Fruit fly (Drosophila melanogaster) whole organism, embryonic: ENCODE data around the gene CG11892.

Experiments
- Aef1 ChIP-seq: fragments of 200-800 bp; sonication (Bioruptor generic); IDR thresholded peaks from 3 replicates; pipeline ENCODE4 v1.3.6; 2022; ENCODE audit warnings: missing biosample characterization, missing genetic modification characterization
- Asciz ChIP-seq: fragments of 200-800 bp; sonication (Bioruptor generic); optimal IDR thresholded peaks from 2 replicates; lab custom pipeline; 2017; ENCODE audit warnings: missing biosample characterization, mild to moderate bottlenecking, missing genetic modification characterization, missing genetic modification reagents
- B-H1 ChIP-seq: fragments of 200-800 bp; sonication (Bioruptor generic); IDR thresholded peaks from 3 replicates; pipeline ENCODE4 v1.3.6; 2022; ENCODE audit warnings: missing biosample characterization, missing genetic modification characterization
- CG10366 ChIP-seq: fragments of 200-800 bp; sonication (Bioruptor generic); IDR thresholded peaks from 2 replicates; pipeline ENCODE4 v1.3.6; 2022; ENCODE audit warnings: missing biosample characterization, missing genetic modification characterization
- CG11504 ChIP-seq: fragments of 200-800 bp; sonication (Bioruptor generic); optimal IDR thresholded peaks from 3 replicates; lab custom pipeline; 2019; ENCODE audit warnings: missing biosample characterization, mild to moderate bottlenecking, missing genetic modification characterization, moderate library complexity
- CG1233 ChIP-seq: fragments of 200-800 bp; sonication (Bioruptor generic); optimal IDR thresholded peaks from 4 replicates; lab custom pipeline; 2018; ENCODE audit warnings: missing biosample characterization, mild to moderate bottlenecking, missing genetic modification characterization
- CG17385 ChIP-seq: fragments of 200-800 bp; sonication (Bioruptor generic); optimal IDR thresholded peaks from 3 replicates; lab custom pipeline; 2018; ENCODE audit warnings: missing biosample characterization, mild to moderate bottlenecking, missing genetic modification characterization
- CG18011 ChIP-seq: fragments of 200-800 bp; sonication (Bioruptor generic); optimal IDR thresholded peaks from 2 replicates; lab custom pipeline; 2017; ENCODE audit warnings: missing biosample characterization, missing genetic modification characterization, mild to moderate bottlenecking, moderate library complexity, missing genotype
- CG18599 ChIP-seq: fragments of 200-800 bp; sonication (Bioruptor generic); optimal IDR thresholded peaks from 3 replicates; lab custom pipeline; 2017; ENCODE audit warnings: missing biosample characterization, missing genetic modification characterization, mild to moderate bottlenecking, moderate library complexity, missing genetic modification reagents
- CG4328 ChIP-seq: fragments of 200-800 bp; sonication (Bioruptor generic); optimal IDR thresholded peaks from 3 replicates; lab custom pipeline; 2017; ENCODE audit warnings: missing biosample characterization, missing genetic modification reagents, missing genetic modification characterization
- CG43689 ChIP-seq: fragments of 200-800 bp; sonication (Bioruptor generic); IDR thresholded peaks from 2 replicates; pipeline ENCODE4 v1.3.6; 2022; ENCODE audit warnings: missing biosample characterization, missing genetic modification characterization
- CG4854 ChIP-seq: fragments of 200-800 bp; sonication (Bioruptor generic); optimal IDR thresholded peaks from 2 replicates; lab custom pipeline; 2016; ENCODE audit warnings: missing biosample characterization, missing genetic modification characterization, inconsistent platforms
- CG6683 ChIP-seq: fragments of 200-800 bp; sonication (Bioruptor generic); optimal IDR thresholded peaks from 2 replicates; lab custom pipeline; 2017; ENCODE audit warnings: missing biosample characterization, mild to moderate bottlenecking, missing genetic modification characterization, missing genetic modification reagents
- CG6765 ChIP-seq: fragments of 200-800 bp; sonication (Bioruptor generic); optimal IDR thresholded peaks from 3 replicates; lab custom pipeline; 2017; ENCODE audit warnings: missing biosample characterization, mild to moderate bottlenecking, missing genetic modification characterization
- CG7372 ChIP-seq: fragments of 200-800 bp; sonication (Bioruptor generic); IDR thresholded peaks from 2 replicates; pipeline ENCODE4 v1.3.6; 2022; ENCODE audit warnings: missing biosample characterization, missing genetic modification characterization
- CG7786 ChIP-seq: fragments of 200-800 bp; sonication (Bioruptor generic); optimal IDR thresholded peaks from 2 replicates; lab custom pipeline; 2016; ENCODE audit warnings: missing biosample characterization, missing genetic modification characterization
- CG8478 ChIP-seq: fragments of >200 bp; optimal IDR thresholded peaks from 2 replicates; lab custom pipeline; 2018
- D ChIP-seq, 2 experiments: fragments of 200-800 bp in 1 of 2; fragments of >200 bp in 1 of 2; sonication (Bioruptor generic) in 1 of 2; optimal IDR thresholded peaks; 2 replicates in 1 of 2; 3 replicates in 1 of 2; lab custom pipeline; 2017; ENCODE audit warnings: mild to moderate bottlenecking in 1 of 2, missing biosample characterization in 1 of 2, missing genetic modification characterization in 1 of 2, missing genetic modification reagents in 1 of 2
- Drgx ChIP-seq: fragments of 200-800 bp; sonication (Bioruptor generic); IDR thresholded peaks from 2 replicates; pipeline ENCODE4 v1.3.6; 2022; ENCODE audit warnings: missing biosample characterization, missing genetic modification characterization
- Gug ChIP-seq: fragments of 200-800 bp; sonication (Bioruptor generic); IDR thresholded peaks from 4 replicates; pipeline ENCODE4 v1.3.6; 2022; ENCODE audit warnings: missing biosample characterization, missing genetic modification characterization
- HHEX ChIP-seq: fragments of 200-800 bp; sonication (Bioruptor generic); optimal IDR thresholded peaks from 3 replicates; lab custom pipeline; 2017; ENCODE audit warnings: missing biosample characterization, mild to moderate bottlenecking, missing genetic modification characterization, missing genetic modification reagents
- HLH54F ChIP-seq: fragments of 200-800 bp; sonication (Bioruptor generic); optimal IDR thresholded peaks from 3 replicates; lab custom pipeline; 2016; ENCODE audit warnings: missing biosample characterization, missing genetic modification characterization
- HLHmδ ChIP-seq: fragments of 200-800 bp; sonication (Bioruptor generic); optimal IDR thresholded peaks from 2 replicates; lab custom pipeline; 2018; ENCODE audit warnings: missing biosample characterization, mild to moderate bottlenecking, missing genetic modification characterization, moderate library complexity
- Hr39 ChIP-seq: fragments of >200 bp; optimal IDR thresholded peaks from 2 replicates; lab custom pipeline; 2017
- Hr51 ChIP-seq, 2 experiments: fragments of 200-800 bp; sonication (Bioruptor generic); optimal IDR thresholded peaks; 2 replicates in 1 of 2; 3 replicates in 1 of 2; lab custom pipeline; 2016 to 2018; ENCODE audit warnings: missing biosample characterization in 2 of 2, missing genetic modification characterization in 2 of 2, mild to moderate bottlenecking in 1 of 2, moderate library complexity in 1 of 2
- Lim3 ChIP-seq: fragments of 200-800 bp; sonication (Bioruptor generic); IDR thresholded peaks from 2 replicates; pipeline ENCODE4 v1.3.6; 2022; ENCODE audit warnings: missing biosample characterization, missing genetic modification characterization
- NC2α ChIP-seq: fragments of 200-800 bp; sonication (Bioruptor generic); optimal IDR thresholded peaks from 2 replicates; lab custom pipeline; 2016; ENCODE audit warnings: missing biosample characterization, missing genetic modification characterization
- Sox102F ChIP-seq: fragments of 200-800 bp; sonication (Bioruptor generic); optimal IDR thresholded peaks from 2 replicates; lab custom pipeline; 2018; ENCODE audit warnings: missing biosample characterization, mild to moderate bottlenecking, missing genetic modification characterization, moderate library complexity
- Spps ChIP-seq: fragments of 200-800 bp; sonication (Bioruptor generic); optimal IDR thresholded peaks from 2 replicates; lab custom pipeline; 2018; ENCODE audit warnings: missing biosample characterization, mild to moderate bottlenecking, missing genetic modification characterization
- YL-1 ChIP-seq: fragments of 200-800 bp; sonication (Bioruptor generic); optimal IDR thresholded peaks from 3 replicates; lab custom pipeline; 2017; ENCODE audit warnings: missing biosample characterization, mild to moderate bottlenecking, missing genetic modification characterization
- ab ChIP-seq: fragments of 200-800 bp; sonication (Bioruptor generic); optimal IDR thresholded peaks from 2 replicates; lab custom pipeline; 2016; ENCODE audit warnings: missing biosample characterization, missing genetic modification characterization
- bsh ChIP-seq, 2 experiments: fragments of 200-800 bp; sonication (Bioruptor generic); optimal IDR thresholded peaks; 2 replicates each; lab custom pipeline; 2017 to 2018; ENCODE audit warnings: mild to moderate bottlenecking in 2 of 2, missing biosample characterization in 2 of 2, missing genetic modification characterization in 2 of 2, moderate library complexity in 1 of 2
- caup ChIP-seq: fragments of 200-800 bp; sonication (Bioruptor generic); optimal IDR thresholded peaks from 3 replicates; lab custom pipeline; 2017; ENCODE audit warnings: missing biosample characterization, mild to moderate bottlenecking, missing genetic modification characterization, moderate library complexity; ENCODE audit not compliant: severe bottlenecking
- disco-r ChIP-seq: fragments of 200-800 bp; sonication (Bioruptor generic); optimal IDR thresholded peaks from 2 replicates; lab custom pipeline; 2016; ENCODE audit warnings: missing biosample characterization, missing genetic modification characterization
- emc ChIP-seq: fragments of 200-800 bp; sonication (Bioruptor generic); optimal IDR thresholded peaks from 2 replicates; lab custom pipeline; 2016; ENCODE audit warnings: missing biosample characterization, missing genetic modification characterization
- eyg ChIP-seq: fragments of 200-800 bp; sonication (Bioruptor generic); optimal IDR thresholded peaks from 3 replicates; lab custom pipeline; 2016; ENCODE audit warnings: missing biosample characterization, missing genetic modification characterization
- fru ChIP-seq: fragments of >200 bp; optimal IDR thresholded peaks from 2 replicates; lab custom pipeline; 2017
- fu2 ChIP-seq: fragments of 200-800 bp; sonication (Bioruptor generic); optimal IDR thresholded peaks from 2 replicates; lab custom pipeline; 2016; ENCODE audit warnings: missing biosample characterization, missing genetic modification characterization
- gem ChIP-seq: fragments of 200-800 bp; sonication (Bioruptor generic); optimal IDR thresholded peaks from 2 replicates; lab custom pipeline; 2019; ENCODE audit warnings: missing biosample characterization, mild to moderate bottlenecking, missing genetic modification characterization, moderate library complexity
- gro ChIP-seq: fragments of 200-800 bp; sonication (Bioruptor generic); optimal IDR thresholded peaks from 2 replicates; lab custom pipeline; 2016; ENCODE audit warnings: missing biosample characterization, missing genetic modification characterization
- pb ChIP-seq: fragments of 200-800 bp; sonication (Bioruptor generic); optimal IDR thresholded peaks from 3 replicates; lab custom pipeline; 2016; ENCODE audit warnings: missing biosample characterization, missing genetic modification characterization
- pho ChIP-seq: fragments of 200-800 bp; sonication (Bioruptor generic); optimal IDR thresholded peaks from 2 replicates; lab custom pipeline; 2016; ENCODE audit warnings: missing biosample characterization, missing genetic modification characterization
- pita ChIP-seq: fragments of 200-800 bp; sonication (Bioruptor generic); optimal IDR thresholded peaks from 2 replicates; lab custom pipeline; 2017; ENCODE audit warnings: missing biosample characterization, mild to moderate bottlenecking, missing genetic modification characterization
- pnt ChIP-seq: fragments of 200-800 bp; sonication (Bioruptor generic); optimal IDR thresholded peaks from 3 replicates; lab custom pipeline; 2016; ENCODE audit warnings: missing biosample characterization, missing genetic modification characterization
- sens ChIP-seq: fragments of 200-800 bp; sonication (Bioruptor generic); peaks from one replicate; lab custom pipeline; 2016; ENCODE audit warnings: missing biosample characterization, missing genetic modification characterization
- seq ChIP-seq: fragments of 200-800 bp; sonication (Bioruptor generic); IDR thresholded peaks from 2 replicates; pipeline ENCODE4 v1.3.6; 2022; ENCODE audit warnings: missing biosample characterization, missing genetic modification characterization
- ssp ChIP-seq: fragments of 200-800 bp; sonication (Bioruptor generic); IDR thresholded peaks from 2 replicates; pipeline ENCODE4 v1.3.6; 2022; ENCODE audit warnings: missing biosample characterization, missing genetic modification characterization
- tio ChIP-seq: fragments of 200-800 bp; sonication (Bioruptor generic); optimal IDR thresholded peaks from 2 replicates; lab custom pipeline; 2017; ENCODE audit warnings: missing biosample characterization, missing genetic modification characterization, inconsistent platforms
- zfh1 ChIP-seq: fragments of 200-800 bp; sonication (Bioruptor generic); IDR thresholded peaks from 3 replicates; pipeline ENCODE4 v1.3.6; 2022; ENCODE audit warnings: missing biosample characterization, missing genetic modification characterization

The CG11892 gene

DNA sequence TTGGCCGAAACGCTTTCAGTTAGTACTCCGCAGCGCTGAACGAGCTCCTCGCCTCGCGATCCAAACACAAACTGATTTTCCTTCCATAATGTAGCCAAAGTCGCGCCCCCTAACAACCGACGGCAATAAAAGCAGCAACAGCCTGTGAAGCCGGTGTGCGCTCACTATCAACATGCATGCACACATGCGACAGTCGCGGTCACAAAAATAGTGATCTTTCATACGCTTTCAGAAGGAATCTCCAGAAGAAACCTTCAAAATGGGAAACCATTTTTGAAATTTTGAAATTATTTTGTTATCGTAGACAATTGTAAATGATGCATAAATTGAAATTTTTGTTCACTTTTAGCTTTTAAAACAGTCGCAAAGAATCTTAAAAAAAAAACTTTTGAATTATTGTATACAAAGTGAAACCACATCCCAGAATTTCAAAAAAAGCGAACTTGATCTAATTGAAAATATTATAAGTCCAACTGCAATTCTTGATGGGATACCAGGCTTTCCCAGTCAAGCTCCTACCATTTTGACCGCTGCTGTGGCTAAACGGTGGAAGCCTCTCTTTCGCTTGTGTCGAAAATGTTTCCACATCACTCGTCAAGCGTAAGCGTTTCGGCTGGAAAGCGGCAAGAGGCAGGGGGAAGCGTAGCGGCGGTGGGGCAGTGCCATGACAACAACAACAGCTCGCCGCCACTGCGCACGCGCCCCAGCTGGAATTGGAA, 48.9 kb upstream of the CG11892 start, which contains the start of gene Cad96Cb (continued):
- TF ChIP-seq zfh1: peak; percentile 44; the same call in 1 of the 3 replicates
- TF ChIP-seq ssp (GFP tag; lab: Robert Waterston, UW): peak; percentile 41
- TF ChIP-seq disco-r (GFP tag; lab: Kevin White, UChicago): peak; percentile 73
- TF ChIP-seq Lim3 (GFP tag; lab: Robert Waterston, UW): no peak
- no peak for TF ChIP-seq gro
- TF ChIP-seq CG6683: no peak
- peak; percentile 91 for TF ChIP-seq Asciz (GFP tag; lab: Kevin White, UChicago)
- TF ChIP-seq Spps: peak; percentile 78
- TF ChIP-seq D (optimal IDR thresholded peaks at IDR 0.05; lab: Kevin White, UChicago): no peak
- peak; percentile 92 for TF ChIP-seq D (GFP tag; optimal IDR thresholded peaks at IDR 0.05; lab: Kevin White, UChicago)
- no peak for TF ChIP-seq fru
- TF ChIP-seq CG4328: peak; percentile 74
- TF ChIP-seq pnt (GFP tag; lab: Kevin White, UChicago): peak; percentile 74
- no peak for TF ChIP-seq CG43689 (GFP tag; lab: Robert Waterston, UW)
- TF ChIP-seq Gug (GFP tag; lab: Robert Waterston, UW): peak; percentile 36; the same call in 2 of the 4 replicates
- peak; percentile 86 for TF ChIP-seq Sox102F (GFP tag; lab: Kevin White, UChicago)
- TF ChIP-seq Drgx (GFP tag; lab: Robert Waterston, UW): peak; percentile 78; the same call in 1 of the 2 replicates
- TF ChIP-seq gem: peak; percentile 90
- peak; percentile 75 for TF ChIP-seq eyg (GFP tag; lab: Kevin White, UChicago)
- TF ChIP-seq CG18599: peak; percentile 78
- TF ChIP-seq ab (GFP tag; lab: Kevin White, UChicago): peak; percentile 66
- no peak for TF ChIP-seq HLHmδ (GFP tag; lab: Kevin White, UChicago)
- TF ChIP-seq sens (GFP tag; lab: Kevin White, UChicago): peak; percentile 99
- peak; percentile 66 for TF ChIP-seq caup
- TF ChIP-seq Hr51 (GFP tag; optimal IDR thresholded peaks at IDR 0.05; lab: Kevin White, UChicago): peak; percentile 48 to 90
- peak; percentile 69 for TF ChIP-seq CG4854 (GFP tag; lab: Kevin White, UChicago)
- peak; percentile 56 for TF ChIP-seq CG7786 (GFP tag; lab: Kevin White, UChicago)
- peak; percentile 74 for TF ChIP-seq HHEX (GFP tag; lab: Kevin White, UChicago)
- peak; percentile 29 for TF ChIP-seq fu2
- TF ChIP-seq pita (GFP tag; lab: Kevin White, UChicago): no peak
- TF ChIP-seq B-H1 (GFP tag; lab: Robert Waterston, UW): no peak; the same call in 2 of the 3 replicates
- peak; percentile 92 for TF ChIP-seq CG11504 (tag; lab: Kevin White, UChicago)
- TF ChIP-seq bsh (GFP tag; optimal IDR thresholded peaks at IDR 0.05; lab: Kevin White, UChicago): peak; percentile 84 to 91
- TF ChIP-seq NC2α (GFP tag; lab: Kevin White, UChicago): peak; percentile 62
- peak; percentile 91 for TF ChIP-seq tio (GFP tag; lab: Kevin White, UChicago)
- TF ChIP-seq YL-1 (GFP tag; lab: Kevin White, UChicago): peak; percentile 9
- TF ChIP-seq pho (GFP tag; lab: Kevin White, UChicago): peak; percentile 63
- peak; percentile 57; the same call in 1 of the 2 replicates for TF ChIP-seq CG7372 (GFP tag; lab: Robert Waterston, UW)
- no peak for TF ChIP-seq CG8478 (lab: Kevin White, UChicago)
- peak; percentile 35 for TF ChIP-seq CG18011 (GFP tag; lab: Kevin White, UChicago)
- TF ChIP-seq CG1233 (GFP tag; lab: Kevin White, UChicago): peak; percentile 85
- peak; percentile 78 for TF ChIP-seq pb (GFP tag; lab: Kevin White, UChicago)
- TF ChIP-seq CG10366 (GFP tag; lab: Robert Waterston, UW): peak; percentile 30; the same call in 1 of the 2 replicates
- TF ChIP-seq CG17385 (GFP tag; lab: Kevin White, UChicago): peak; percentile 82
- peak; percentile 61 for TF ChIP-seq HLH54F (GFP tag; lab: Kevin White, UChicago)
- peak; percentile 63 for TF ChIP-seq CG6765 (GFP tag; lab: Kevin White, UChicago)
- peak; percentile 45; the same call in 1 of the 3 replicates for TF ChIP-seq Aef1
- TF ChIP-seq emc (GFP tag; lab: Kevin White, UChicago): peak; percentile 49
- TF ChIP-seq Hr39: no peak
- peak; percentile 60 for TF ChIP-seq seq (GFP tag; lab: Robert Waterston, UW)
